Worm (Caenorhabditis elegans) whole organism, young adult: Measurements from ENCODE around the gene Y25C1A.6.

Experiments used
- B0336.3 ChIP-seq: fragments of 200-800 bp; sonication (Bioruptor generic); IDR thresholded peaks from 2 replicates; pipeline ENCODE4 v1.3.6; 2022; ENCODE audit warnings: missing genetic modification characterization, missing compliant biosample characterization
- ama-1 ChIP-seq, 3 experiments: fragments of 150-350 bp in 1 of 3; sonication (generic microtip) in 2 of 3; optimal IDR thresholded peaks; 2 replicates each; lab custom pipeline; 2014 to 2018; ENCODE audit warnings: missing biosample characterization in 2 of 3, missing genetic modification characterization in 2 of 3, missing genetic modification reagents in 2 of 3
- egl-44 ChIP-seq: fragments of 200-800 bp; sonication (Bioruptor generic); IDR thresholded peaks from 2 replicates; pipeline ENCODE4 v1.3.6; 2022; ENCODE audit warnings: missing genetic modification reagents, missing genetic modification characterization, missing compliant biosample characterization
- hmg-1.2 ChIP-seq: fragments of 200-800 bp; sonication (Bioruptor generic); IDR thresholded peaks from 2 replicates; pipeline ENCODE4 v1.3.6; 2022; ENCODE audit warnings: missing genetic modification reagents, missing genetic modification characterization, missing compliant biosample characterization
- nhr-80 ChIP-seq: sonication (generic microtip); optimal IDR thresholded peaks from 2 replicates; lab custom pipeline; 2016; ENCODE audit warnings: missing genetic modification characterization, missing compliant biosample characterization
- repo-1 ChIP-seq: sonication (generic microtip); optimal IDR thresholded peaks from 2 replicates; lab custom pipeline; 2017; ENCODE audit warnings: mild to moderate bottlenecking, missing genetic modification characterization, missing compliant biosample characterization

Y25C1A.6 gene

DNA sequence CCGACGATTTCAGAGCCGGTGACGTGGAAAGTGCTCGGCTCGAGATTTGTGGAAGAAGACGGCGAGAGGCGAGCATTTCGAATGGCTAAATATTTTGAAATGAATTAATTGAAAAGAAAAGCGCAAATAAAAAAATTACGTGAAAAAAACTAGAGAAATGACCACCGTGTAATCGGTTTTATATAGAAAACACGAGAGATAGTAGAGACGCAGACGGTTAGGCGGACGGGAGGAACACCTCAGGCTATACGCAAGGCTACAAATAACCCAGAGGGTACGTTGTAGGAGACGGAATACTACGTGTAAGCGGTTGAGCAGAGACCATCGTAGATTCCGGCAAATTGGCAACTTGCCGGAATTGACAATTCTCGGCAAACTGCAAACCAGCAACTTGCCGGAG is 50.3 kb downstream of the Y25C1A.6 start, which contains the start of gene Y25C1A.13:
TSS of gene Y25C1A.13 (minus strand) at position 101 of the 400 bp plus-strand sequence.
- TF ChIP-seq B0336.3 (GFP tag; lab: Robert Waterston, UW) (no peak), nhr-80 (tag; lab: Kevin White, UChicago) (no peak), ama-1 (optimal IDR thresholded peaks at IDR 0.05; lab: Kevin White, UChicago) (no peak), ama-1 (GFP tag; optimal IDR thresholded peaks at IDR 0.05; lab: Kevin White, UChicago) (no peak), egl-44 (GFP tag; lab: Robert Waterston, UW) (no peak), hmg-1.2 (GFP tag; lab: Robert Waterston, UW) (peak; percentile 63), repo-1 (no peak)
